Worm (Caenorhabditis elegans) whole organism, L4/young adult: ENCODE data around the gene str-135.

Source experiments
- W03F9.2 ChIP-seq: fragments of 150-350 bp; optimal IDR thresholded peaks from 2 replicates; lab custom pipeline; 2014; ENCODE audit warnings: missing biosample characterization, missing genetic modification characterization
- dao-5 ChIP-seq: sonication (generic microtip); optimal IDR thresholded peaks from 2 replicates; lab custom pipeline; 2016; ENCODE audit warnings: missing genotype, missing genetic modification characterization, moderate library complexity, missing compliant biosample characterization
- him-1 ChIP-seq: sonication (generic microtip); optimal IDR thresholded peaks from 2 replicates; lab custom pipeline; 2016; ENCODE audit warnings: missing genotype, missing genetic modification reagents, missing genetic modification characterization, missing compliant biosample characterization

DNA sequence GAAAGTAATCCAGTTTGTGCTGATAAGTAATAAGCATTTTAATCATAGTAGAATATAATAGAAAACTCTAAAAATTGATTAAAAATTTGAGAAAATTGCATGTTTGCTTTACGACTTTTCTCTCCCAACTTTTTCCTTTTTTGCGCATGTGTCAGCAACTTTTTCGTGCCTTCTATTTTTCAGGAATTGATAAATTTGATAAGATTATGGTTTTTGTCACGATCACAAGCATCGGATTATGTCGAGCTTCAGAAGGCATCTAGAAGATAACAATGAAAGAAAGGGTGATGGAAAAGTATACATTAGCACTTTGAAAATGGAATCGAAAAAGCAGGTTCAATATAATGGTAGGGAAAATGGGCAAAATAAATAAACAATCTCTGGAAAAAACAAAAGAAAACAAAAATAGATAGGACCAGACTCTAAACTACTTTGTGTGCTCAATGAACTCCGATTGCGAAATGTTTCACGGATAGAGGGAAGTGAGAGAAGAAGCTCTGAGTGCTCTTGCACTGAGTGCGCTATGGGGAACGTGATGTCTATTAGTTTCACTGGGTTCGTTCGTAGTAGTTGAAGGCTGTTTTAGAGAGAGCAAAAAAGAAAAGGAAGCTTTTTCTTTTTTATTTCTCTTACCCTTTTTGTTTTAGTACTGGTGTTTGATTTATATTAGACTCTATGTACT lies 7.6 kb upstream of the str-135 start:
- no peak for TF ChIP-seq him-1
- TF ChIP-seq W03F9.2, result no peak
- TF ChIP-seq dao-5 (tag; lab: Kevin White, UChicago), result no peak
